Worm (Caenorhabditis elegans) whole organism, L2 larva: ENCODE data around the gene F54H5.5.

Experiments
- C34F6.9 ChIP-seq: fragments of 150-350 bp; optimal IDR thresholded peaks from 2 replicates; lab custom pipeline; 2014; ENCODE audit warnings: missing biosample characterization, missing genetic modification characterization
- F13H6.1 ChIP-seq: sonication (generic microtip); optimal IDR thresholded peaks from 2 replicates; lab custom pipeline; 2016; ENCODE audit warnings: missing genetic modification characterization, missing compliant biosample characterization
- ZK546.5 ChIP-seq: sonication (generic microtip); optimal IDR thresholded peaks from 2 replicates; lab custom pipeline; 2017; ENCODE audit warnings: missing biosample characterization, missing genetic modification characterization
- alr-1 ChIP-seq: fragments of 150-350 bp; optimal IDR thresholded peaks from 2 replicates; lab custom pipeline; 2014; ENCODE audit warnings: missing biosample characterization, missing genetic modification characterization
- aly-2 ChIP-seq: fragments of 150-350 bp; optimal IDR thresholded peaks from 2 replicates; lab custom pipeline; 2014; ENCODE audit warnings: missing biosample characterization, missing genetic modification characterization
- blmp-1 ChIP-seq: sonication (generic microtip); optimal IDR thresholded peaks from 2 replicates; lab custom pipeline; 2017; ENCODE audit warnings: missing genetic modification characterization, mild to moderate bottlenecking, missing compliant biosample characterization, antibody characterized with exemption, moderate library complexity; ENCODE audit not compliant: insufficient read depth
- ceh-16 ChIP-seq: fragments of 150-350 bp; optimal IDR thresholded peaks from 2 replicates; lab custom pipeline; 2014; ENCODE audit warnings: missing biosample characterization, missing genetic modification characterization
- ceh-82 ChIP-seq: fragments of 150-350 bp; optimal IDR thresholded peaks from 2 replicates; lab custom pipeline; 2014; ENCODE audit warnings: missing biosample characterization, missing genetic modification characterization
- crh-2 ChIP-seq: sonication (generic microtip); optimal IDR thresholded peaks from 2 replicates; lab custom pipeline; 2017; ENCODE audit warnings: missing biosample characterization, missing genetic modification characterization
- dmd-4 ChIP-seq: sonication (generic microtip); optimal IDR thresholded peaks from 2 replicates; lab custom pipeline; 2017; ENCODE audit warnings: missing biosample characterization, missing genetic modification characterization
- egl-27 ChIP-seq: sonication (generic microtip); optimal IDR thresholded peaks from 3 replicates; lab custom pipeline; 2017; ENCODE audit warnings: missing biosample characterization, missing genetic modification reagents, missing genetic modification characterization
- elt-1 ChIP-seq: fragments of 150-350 bp; optimal IDR thresholded peaks from 2 replicates; lab custom pipeline; 2014; ENCODE audit warnings: missing biosample characterization, missing genetic modification characterization
- fos-1 ChIP-seq: fragments of 150-350 bp; optimal IDR thresholded peaks from 2 replicates; lab custom pipeline; 2014; ENCODE audit warnings: missing biosample characterization, missing genetic modification characterization
- lin-11 ChIP-seq: fragments of 150-350 bp; sonication (generic microtip); optimal IDR thresholded peaks from 2 replicates; lab custom pipeline; 2014; ENCODE audit warnings: missing biosample characterization, missing genetic modification characterization, inconsistent platforms, mixed read lengths
- lin-39 ChIP-seq: fragments of 150-350 bp; optimal IDR thresholded peaks from 2 replicates; lab custom pipeline; 2014; ENCODE audit warnings: missing biosample characterization, missing genetic modification reagents, missing genetic modification characterization
- lsy-2 ChIP-seq, 2 experiments: fragments of 150-350 bp in 1 of 2; sonication (generic microtip) in 1 of 2; optimal IDR thresholded peaks; 2 replicates each; lab custom pipeline; 2014 to 2017; ENCODE audit warnings: missing biosample characterization in 2 of 2, missing genetic modification characterization in 2 of 2
- mdl-1 ChIP-seq, 2 experiments: fragments of 150-350 bp in 1 of 2; sonication (generic microtip) in 1 of 2; optimal IDR thresholded peaks; 2 replicates each; lab custom pipeline; 2017; ENCODE audit warnings: missing biosample characterization in 2 of 2, missing genetic modification characterization in 2 of 2
- nhr-10 ChIP-seq: sonication (generic microtip); optimal IDR thresholded peaks from 2 replicates; lab custom pipeline; 2017; ENCODE audit warnings: missing biosample characterization, missing genetic modification characterization
- nhr-12 ChIP-seq: fragments of 150-350 bp; optimal IDR thresholded peaks from 2 replicates; lab custom pipeline; 2014; ENCODE audit warnings: missing biosample characterization, missing genetic modification characterization
- nhr-129 ChIP-seq: fragments of 150-350 bp; optimal IDR thresholded peaks from 2 replicates; lab custom pipeline; 2014; ENCODE audit warnings: missing biosample characterization, missing genetic modification characterization
- nhr-21 ChIP-seq: fragments of 150-350 bp; optimal IDR thresholded peaks from 2 replicates; lab custom pipeline; 2014; ENCODE audit warnings: missing biosample characterization, missing genetic modification characterization
- nhr-6 ChIP-seq: fragments of 150-350 bp; optimal IDR thresholded peaks from 2 replicates; lab custom pipeline; 2014; ENCODE audit warnings: missing biosample characterization, missing genetic modification characterization
- nhr-77 ChIP-seq: fragments of 150-350 bp; optimal IDR thresholded peaks from 2 replicates; lab custom pipeline; 2014; ENCODE audit warnings: missing biosample characterization, missing genetic modification characterization
- sem-4 ChIP-seq: fragments of 150-350 bp; optimal IDR thresholded peaks from 2 replicates; lab custom pipeline; 2014; ENCODE audit warnings: missing biosample characterization, missing genetic modification reagents, missing genetic modification characterization
- skn-1 ChIP-seq: sonication (generic microtip); optimal IDR thresholded peaks from 2 replicates; lab custom pipeline; 2017; ENCODE audit warnings: missing biosample characterization, missing genetic modification characterization
- sma-3 ChIP-seq: sonication (generic microtip); optimal IDR thresholded peaks from 2 replicates; lab custom pipeline; 2016; ENCODE audit warnings: missing genetic modification reagents, missing genetic modification characterization, missing compliant biosample characterization
- sma-9 ChIP-seq, 2 experiments: fragments of 150-350 bp in 1 of 2; sonication (generic microtip) in 1 of 2; optimal IDR thresholded peaks; 2 replicates each; lab custom pipeline; 2014 to 2016; ENCODE audit warnings: missing genetic modification characterization in 2 of 2, mild to moderate bottlenecking in 1 of 2, missing biosample characterization in 1 of 2, missing compliant biosample characterization in 1 of 2, missing genetic modification reagents in 1 of 2, moderate library complexity in 1 of 2
- unc-39 ChIP-seq: fragments of 150-350 bp; optimal IDR thresholded peaks from 2 replicates; lab custom pipeline; 2014; ENCODE audit warnings: missing biosample characterization, missing genetic modification characterization
- unc-62 ChIP-seq: fragments of 150-350 bp; optimal IDR thresholded peaks from 2 replicates; lab custom pipeline; 2014; ENCODE audit warnings: missing biosample characterization, missing genetic modification reagents, missing genetic modification characterization
- ztf-1 ChIP-seq: fragments of 200-800 bp; sonication (Bioruptor generic); conservative IDR thresholded peaks from 2 replicates; pipeline ENCODE4 v1.3.6; 2022; ENCODE audit warnings: missing genetic modification characterization, missing compliant biosample characterization
- ztf-11 ChIP-seq: sonication (generic microtip); optimal IDR thresholded peaks from 2 replicates; lab custom pipeline; 2017; ENCODE audit warnings: missing biosample characterization, missing genetic modification characterization
- ztf-4 ChIP-seq: fragments of 150-350 bp; optimal IDR thresholded peaks from 2 replicates; lab custom pipeline; 2014; ENCODE audit warnings: missing biosample characterization, missing genetic modification characterization

Gene F54H5.5

DNA sequence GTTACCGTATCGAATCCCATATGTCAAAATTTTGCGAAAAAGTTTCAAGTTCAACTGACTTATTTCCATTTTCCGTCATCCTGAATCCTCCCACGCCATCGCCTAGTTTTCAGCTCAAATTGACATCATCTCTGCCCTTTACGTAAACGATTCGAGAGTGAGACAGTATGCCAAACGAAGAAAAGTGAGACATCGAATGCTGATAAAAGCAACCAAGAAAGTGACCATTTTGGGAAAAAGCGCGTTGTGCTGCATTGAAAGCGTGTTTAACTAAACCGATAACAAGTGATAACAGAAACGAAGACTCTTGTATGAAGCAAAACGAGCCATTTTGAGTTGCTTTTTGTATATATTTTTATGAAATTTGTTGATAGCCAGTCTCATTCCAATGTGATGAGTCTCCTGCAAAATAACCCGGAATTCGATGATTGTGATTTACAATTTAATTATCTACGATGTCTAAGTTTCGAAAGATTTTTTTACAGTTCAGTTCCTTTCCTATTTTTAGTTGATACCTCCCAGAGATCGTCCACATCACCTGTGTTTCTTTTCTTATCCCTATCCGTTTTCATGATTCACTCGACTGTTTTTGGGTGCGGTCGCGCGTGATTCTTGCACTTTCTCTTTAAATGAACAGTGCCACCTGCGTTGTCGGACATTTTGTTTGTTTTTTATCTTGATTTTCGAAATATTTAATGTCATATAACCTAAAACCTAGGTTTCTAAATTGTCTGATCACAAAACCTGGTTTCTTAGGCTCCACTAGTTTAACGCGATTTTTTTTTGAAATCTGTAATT, 11.7 kb downstream of the F54H5.5 start:
- TF ChIP-seq F13H6.1 (tag; lab: Kevin White, UChicago) (peak; percentile 67), sma-9 (GFP tag; optimal IDR thresholded peaks at IDR 0.05; lab: Kevin White, UChicago) (peak; percentile 29), sma-9 (tag; optimal IDR thresholded peaks at IDR 0.05; lab: Kevin White, UChicago) (no peak), elt-1 (no peak), nhr-129 (tag; lab: Kevin White, UChicago) (peak; percentile 12), fos-1 (tag; lab: Kevin White, UChicago) (peak; percentile 92), C34F6.9 (tag; lab: Kevin White, UChicago) (no peak), crh-2 (peak; percentile 41)

DNA sequence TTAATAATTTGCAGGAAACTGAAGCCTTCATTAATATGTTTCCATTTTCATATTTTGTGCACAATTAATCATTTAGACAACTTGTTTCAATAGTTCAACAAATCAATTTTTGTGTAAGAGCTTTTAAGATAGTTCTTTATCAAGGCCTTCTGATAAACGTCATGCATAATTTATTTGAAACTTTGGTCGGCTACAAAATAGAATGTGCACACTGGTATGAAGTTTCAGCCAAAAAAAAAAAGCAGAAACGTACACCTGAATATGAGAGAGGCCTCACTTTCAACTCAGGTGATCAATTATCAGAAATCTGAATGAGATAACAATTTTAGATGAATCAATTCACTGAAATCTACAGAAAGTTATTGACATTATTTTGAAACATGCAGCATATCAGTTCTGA, 12.6 kb downstream of the F54H5.5 start:
- no peak for TF ChIP-seq ceh-16 (tag; lab: Kevin White, UChicago)
- TF ChIP-seq F13H6.1 (tag; lab: Kevin White, UChicago), result no peak
- TF ChIP-seq fos-1 (tag; lab: Kevin White, UChicago), result peak; percentile 18

DNA sequence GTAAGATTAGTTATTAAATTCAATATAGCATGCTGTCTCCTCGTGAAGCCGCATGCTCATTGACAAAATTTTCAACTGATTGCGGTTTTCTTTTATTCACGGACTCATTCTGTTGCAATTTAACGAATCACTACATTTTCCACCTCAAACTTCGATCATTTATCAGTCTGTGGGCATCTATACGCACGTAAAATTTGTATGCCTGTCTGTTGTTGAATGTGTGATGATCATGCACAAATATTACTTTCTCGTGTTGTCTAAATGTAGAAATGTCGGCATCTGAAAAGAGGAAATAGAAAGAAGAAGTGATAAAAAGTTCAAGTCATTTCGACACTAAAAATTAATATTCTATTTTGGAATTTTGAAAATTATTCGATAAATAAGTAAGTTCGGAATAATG, 14.5 kb downstream of the F54H5.5 start:
- TF ChIP-seq unc-39 (tag; lab: Kevin White, UChicago), result no peak
- TF ChIP-seq lsy-2 (tag; optimal IDR thresholded peaks at IDR 0.05; lab: Kevin White, UChicago), result no peak
- TF ChIP-seq nhr-10, result no peak
- TF ChIP-seq sma-9 (GFP tag; optimal IDR thresholded peaks at IDR 0.05; lab: Kevin White, UChicago), result peak; percentile 22
- TF ChIP-seq sma-9 (tag; optimal IDR thresholded peaks at IDR 0.05; lab: Kevin White, UChicago), result no peak
- TF ChIP-seq nhr-77 (tag; lab: Kevin White, UChicago), result no peak
- TF ChIP-seq C34F6.9 (tag; lab: Kevin White, UChicago), result no peak
- peak; percentile 87 for TF ChIP-seq fos-1 (tag; lab: Kevin White, UChicago)
- no peak for TF ChIP-seq nhr-21
- no peak for TF ChIP-seq nhr-12
- no peak for TF ChIP-seq egl-27 (tag; lab: Kevin White, UChicago)
- TF ChIP-seq crh-2, result peak; percentile 48
- peak; percentile 3 for TF ChIP-seq F13H6.1 (tag; lab: Kevin White, UChicago)
- no peak for TF ChIP-seq sma-3 (GFP tag; lab: Kevin White, UChicago)
- TF ChIP-seq blmp-1 (tag; lab: Kevin White, UChicago), result no peak
- no peak for TF ChIP-seq dmd-4 (tag; lab: Kevin White, UChicago)
- no peak for TF ChIP-seq unc-62 (GFP tag; lab: Kevin White, UChicago)
- no peak for TF ChIP-seq ceh-82
- TF ChIP-seq ztf-1 (GFP tag; lab: Robert Waterston, UW), result no peak
- no peak for TF ChIP-seq ztf-4 (tag; lab: Kevin White, UChicago)
- TF ChIP-seq, all 48 proteins: peak for 4

DNA sequence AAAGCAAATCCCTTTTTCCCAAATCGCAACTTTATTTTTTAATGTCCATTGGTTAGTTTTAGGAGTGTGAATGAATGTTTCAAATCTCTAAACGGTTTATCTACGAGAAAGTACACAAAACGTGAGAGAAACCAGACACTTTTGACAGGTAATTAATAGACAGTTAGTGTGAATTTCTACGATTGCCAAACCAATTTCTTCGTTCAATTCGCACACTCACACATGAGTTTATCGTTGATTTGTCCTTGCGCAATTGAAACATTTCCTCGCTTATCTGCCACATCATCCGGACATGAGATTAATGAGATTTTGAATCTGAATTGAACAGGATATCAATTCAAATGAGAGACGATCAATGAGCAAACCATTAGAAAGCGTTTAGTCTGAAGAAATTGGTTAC, 16.8 kb downstream of the F54H5.5 start:
- no peak for TF ChIP-seq unc-62 (GFP tag; lab: Kevin White, UChicago)

DNA sequence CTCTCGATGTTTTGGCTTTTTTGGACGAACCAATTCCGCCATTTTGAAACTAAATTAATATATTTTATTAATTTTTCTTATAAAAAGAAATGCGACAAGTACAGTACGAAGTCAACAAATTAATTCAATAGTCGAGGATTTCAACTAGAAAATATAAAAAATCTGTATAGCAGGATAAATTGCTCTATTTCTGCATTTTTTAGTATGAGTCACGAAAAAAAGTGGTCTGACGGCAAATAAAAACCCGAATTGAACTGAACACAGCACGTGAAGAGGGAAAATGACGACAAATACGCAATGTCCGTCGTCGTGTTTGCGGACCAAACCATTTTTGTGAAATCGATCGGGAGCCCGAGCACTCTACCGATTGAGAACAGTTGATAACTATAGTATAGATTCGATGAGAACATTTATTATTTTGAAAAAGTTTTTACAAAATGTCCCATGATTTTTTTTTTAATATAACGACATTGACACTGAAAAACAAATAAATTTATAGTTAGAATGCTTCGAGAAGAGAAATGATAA, 17.7 kb downstream of the F54H5.5 start, which contains the start of gene epg-5:
Gene epg-5 (minus strand): TSS at position 51 of the 528 bp plus-strand sequence.
- TF ChIP-seq aly-2 (tag; lab: Kevin White, UChicago) (no peak), lin-11 (tag; lab: Kevin White, UChicago) (peak; percentile 6), fos-1 (tag; lab: Kevin White, UChicago) (peak; percentile 47), nhr-129 (tag; lab: Kevin White, UChicago) (peak; percentile 59), ztf-11 (tag; lab: Kevin White, UChicago) (no peak), C34F6.9 (tag; lab: Kevin White, UChicago) (peak; percentile 67), lsy-2 (tag; optimal IDR thresholded peaks at IDR 0.05; lab: Kevin White, UChicago) (peak in 1 of 2 experiments; percentile 61), mdl-1 (tag; optimal IDR thresholded peaks at IDR 0.05; lab: Kevin White, UChicago) (peak in 1 of 2 experiments; percentile 19)

DNA sequence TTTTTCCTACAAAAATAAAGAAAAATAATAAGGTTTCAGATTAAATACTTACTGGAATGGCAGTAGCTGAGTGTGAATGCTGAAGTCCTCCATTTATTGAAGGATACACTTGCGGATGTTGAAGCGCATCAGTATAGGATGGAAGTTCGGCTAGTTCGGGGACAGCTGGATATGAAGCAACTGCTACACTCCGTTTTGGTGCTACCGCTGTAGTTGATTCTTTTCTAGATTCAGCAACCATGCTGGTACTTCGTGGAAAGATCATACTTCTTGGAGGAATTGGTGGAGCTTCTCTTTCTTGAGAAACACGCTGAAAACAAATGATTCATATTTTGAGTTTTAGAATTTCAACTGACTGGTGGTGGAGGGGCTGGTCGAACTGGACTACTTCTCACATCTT, 18.5 kb downstream of the F54H5.5 start:
- TF ChIP-seq lin-11 (tag; lab: Kevin White, UChicago) (no peak), egl-27 (tag; lab: Kevin White, UChicago) (no peak), dmd-4 (tag; lab: Kevin White, UChicago) (no peak), alr-1 (no peak), ztf-4 (tag; lab: Kevin White, UChicago) (no peak), aly-2 (tag; lab: Kevin White, UChicago) (no peak), nhr-129 (tag; lab: Kevin White, UChicago) (no peak), lsy-2 (tag; optimal IDR thresholded peaks at IDR 0.05; lab: Kevin White, UChicago) (no peak), ZK546.5 (no peak), unc-39 (tag; lab: Kevin White, UChicago) (no peak), sem-4 (tag; lab: Kevin White, UChicago) (no peak), skn-1 (no peak), fos-1 (tag; lab: Kevin White, UChicago) (no peak), nhr-6 (tag; lab: Kevin White, UChicago) (no peak), sma-9 (GFP tag; optimal IDR thresholded peaks at IDR 0.05; lab: Kevin White, UChicago) (no peak), sma-9 (tag; optimal IDR thresholded peaks at IDR 0.05; lab: Kevin White, UChicago) (no peak), ceh-16 (tag; lab: Kevin White, UChicago) (no peak), lin-39 (no peak)
